Fruit fly (Drosophila melanogaster) whole organism, embryonic: ENCODE results near the gene CG4577.

Experiments
- Bgb ChIP-seq: fragments of 200-800 bp; sonication (Bioruptor generic); IDR thresholded peaks from 2 replicates; pipeline ENCODE4 v1.3.6; 2022; ENCODE audit warnings: missing biosample characterization, missing genetic modification characterization; ENCODE audit not compliant: partially characterized antibody
- CG12071 ChIP-seq: fragments of 200-800 bp; sonication (Bioruptor generic); optimal IDR thresholded peaks from 3 replicates; lab custom pipeline; 2018; ENCODE audit warnings: missing biosample characterization, mild to moderate bottlenecking, missing genetic modification characterization
- en ChIP-seq: fragments of 200-800 bp; sonication (Bioruptor generic); optimal IDR thresholded peaks from 2 replicates; lab custom pipeline; 2016; ENCODE audit warnings: missing biosample characterization, missing genetic modification characterization
- sqz ChIP-seq: fragments of 200-800 bp; sonication (Bioruptor generic); optimal IDR thresholded peaks from 3 replicates; lab custom pipeline; 2018; ENCODE audit warnings: missing biosample characterization, mild to moderate bottlenecking, missing genetic modification characterization

dm6 chr2L:1164294-1164693 lies 29.8 kb downstream of the CG4577 start, which contains the start of gene IntS14:
- TF ChIP-seq en (no peak), CG12071 (GFP tag; lab: Kevin White, UChicago) (no peak), Bgb (GFP tag; lab: Robert Waterston, UW) (no peak), sqz (GFP tag; lab: Kevin White, UChicago) (no peak)
